Worm (Caenorhabditis elegans) whole organism, L1 larva: Measurements from ENCODE around the gene Y34B4A.4.
A peak's percentile ranks its signal among the peaks of the same experiment; 100 is the strongest.

Experiments
- C04F5.9 ChIP-seq: sonication (generic microtip); optimal IDR thresholded peaks from 2 replicates; lab custom pipeline; 2016; ENCODE audit warnings: missing genetic modification characterization, missing compliant biosample characterization
- C34B4.2 ChIP-seq: sonication (generic microtip); optimal IDR thresholded peaks from 2 replicates; lab custom pipeline; 2017; ENCODE audit warnings: mild to moderate bottlenecking, missing genetic modification characterization, missing compliant biosample characterization
- F16B12.6 ChIP-seq: fragments of 150-350 bp; optimal IDR thresholded peaks from 2 replicates; lab custom pipeline; 2014; ENCODE audit warnings: missing biosample characterization, missing genetic modification characterization
- Y116A8C.19 ChIP-seq: sonication (generic microtip); optimal IDR thresholded peaks from 2 replicates; lab custom pipeline; 2016; ENCODE audit warnings: missing compliant biosample characterization, missing genetic modification characterization, borderline replicate concordance
- blmp-1 ChIP-seq: fragments of 150-350 bp; optimal IDR thresholded peaks from 2 replicates; lab custom pipeline; 2014; ENCODE audit warnings: missing biosample characterization, missing genetic modification characterization
- ceh-8 ChIP-seq: fragments of 200-800 bp; sonication (Bioruptor generic); optimal IDR thresholded peaks from 2 replicates; lab custom pipeline; 2018; ENCODE audit warnings: mild to moderate bottlenecking, missing genetic modification characterization, moderate library complexity, missing compliant biosample characterization
- ceh-82 ChIP-seq, 3 experiments: fragments of 150-350 bp in 1 of 3; sonication (generic microtip) in 2 of 3; optimal IDR thresholded peaks; 2 replicates each; lab custom pipeline; 2014 to 2017; ENCODE audit warnings: missing biosample characterization in 3 of 3, missing genetic modification characterization in 3 of 3
- ceh-88 ChIP-seq: fragments of 200-800 bp; sonication (Bioruptor generic); IDR thresholded peaks from 2 replicates; pipeline ENCODE4 v1.3.6; 2022; ENCODE audit warnings: missing genetic modification characterization, missing compliant biosample characterization
- ceh-90 ChIP-seq: sonication (generic microtip); optimal IDR thresholded peaks from 2 replicates; lab custom pipeline; 2016; ENCODE audit warnings: missing genetic modification characterization, missing compliant biosample characterization
- ces-1 ChIP-seq: fragments of 150-350 bp; optimal IDR thresholded peaks from 2 replicates; lab custom pipeline; 2014; ENCODE audit warnings: missing biosample characterization, missing genetic modification reagents, missing genetic modification characterization
- dsc-1 ChIP-seq: sonication (generic microtip); optimal IDR thresholded peaks from 2 replicates; lab custom pipeline; 2016; ENCODE audit warnings: mild to moderate bottlenecking, missing genetic modification characterization, missing compliant biosample characterization
- efl-1 ChIP-seq, 4 experiments: fragments of 150-350 bp; optimal IDR thresholded peaks in 3 of 4; peaks in 1 of 4; 1 replicate in 1 of 4; 2 replicates in 3 of 4; lab custom pipeline; 2014; ENCODE audit warnings: missing biosample characterization in 2 of 4, missing genetic modification characterization in 2 of 4, missing genetic modification reagents in 2 of 4
- egl-27 ChIP-seq, 2 experiments: fragments of 150-350 bp in 1 of 2; sonication (generic microtip); optimal IDR thresholded peaks; 3 replicates each; lab custom pipeline; 2017 to 2018; ENCODE audit warnings: missing biosample characterization in 2 of 2, missing genetic modification characterization in 2 of 2, missing genetic modification reagents in 2 of 2
- elt-3 ChIP-seq, 6 experiments: fragments of 150-350 bp in 1 of 6; sonication (generic microtip); optimal IDR thresholded peaks; 2 replicates each; lab custom pipeline; 2017 to 2018; ENCODE audit warnings: missing biosample characterization in 6 of 6, missing genetic modification characterization in 6 of 6, inconsistent platforms in 1 of 6
- fkh-10 ChIP-seq: sonication (generic microtip); optimal IDR thresholded peaks from 2 replicates; lab custom pipeline; 2017; ENCODE audit warnings: missing biosample characterization, missing genetic modification reagents, missing genetic modification characterization
- fkh-4 ChIP-seq: sonication (generic microtip); optimal IDR thresholded peaks from 2 replicates; lab custom pipeline; 2016; ENCODE audit warnings: missing compliant biosample characterization, missing genetic modification characterization, borderline replicate concordance
- fkh-8 ChIP-seq: sonication (generic microtip); optimal IDR thresholded peaks from 2 replicates; lab custom pipeline; 2016; ENCODE audit warnings: mild to moderate bottlenecking, missing genetic modification characterization, missing compliant biosample characterization
- fos-1 ChIP-seq: fragments of 150-350 bp; optimal IDR thresholded peaks from 2 replicates; lab custom pipeline; 2014; ENCODE audit warnings: missing biosample characterization, missing genetic modification characterization
- hlh-17 ChIP-seq: fragments of 200-800 bp; sonication (Bioruptor generic); optimal IDR thresholded peaks from 2 replicates; lab custom pipeline; 2018; ENCODE audit warnings: missing genetic modification characterization, mild to moderate bottlenecking, missing compliant biosample characterization, moderate library complexity, borderline replicate concordance
- irx-1 ChIP-seq: sonication (generic microtip); optimal IDR thresholded peaks from 2 replicates; lab custom pipeline; 2016; ENCODE audit warnings: missing genetic modification characterization, missing compliant biosample characterization
- isw-1 ChIP-seq: fragments of 200-800 bp; sonication (Bioruptor generic); IDR thresholded peaks from 2 replicates; pipeline ENCODE4 v1.3.6; 2022; ENCODE audit warnings: missing genetic modification characterization, missing compliant biosample characterization
- lin-13 ChIP-seq: fragments of 150-350 bp; optimal IDR thresholded peaks from 2 replicates; lab custom pipeline; 2014; ENCODE audit warnings: missing biosample characterization, missing genetic modification reagents, missing genetic modification characterization
- lin-35 ChIP-seq, 2 experiments: fragments of 150-350 bp; optimal IDR thresholded peaks; 2 replicates each; lab custom pipeline; 2014; ENCODE audit warnings: missing biosample characterization in 2 of 2, missing genetic modification characterization in 2 of 2, missing genetic modification reagents in 2 of 2
- lin-39 ChIP-seq: fragments of 150-350 bp; optimal IDR thresholded peaks from 2 replicates; lab custom pipeline; 2014; ENCODE audit warnings: missing biosample characterization, missing genetic modification reagents, missing genetic modification characterization
- lir-3 ChIP-seq: sonication (generic microtip); optimal IDR thresholded peaks from 2 replicates; lab custom pipeline; 2016; ENCODE audit warnings: mild to moderate bottlenecking, missing genetic modification characterization, moderate library complexity, missing compliant biosample characterization; ENCODE audit not compliant: poor library complexity
- mef-2 ChIP-seq: fragments of 150-350 bp; optimal IDR thresholded peaks from 2 replicates; lab custom pipeline; 2014; ENCODE audit warnings: missing biosample characterization, missing genetic modification characterization
- mep-1 ChIP-seq: fragments of 150-350 bp; optimal IDR thresholded peaks from 2 replicates; lab custom pipeline; 2014; ENCODE audit warnings: missing biosample characterization, missing genetic modification characterization
- nhr-11 ChIP-seq: fragments of 150-350 bp; optimal IDR thresholded peaks from 2 replicates; lab custom pipeline; 2014; ENCODE audit warnings: missing biosample characterization, missing genetic modification characterization
- nhr-19 ChIP-seq: fragments of 200-800 bp; sonication (Bioruptor generic); conservative IDR thresholded peaks from 2 replicates; pipeline ENCODE4 v1.3.6; 2022; ENCODE audit warnings: missing genetic modification characterization, missing compliant biosample characterization
- nhr-28 ChIP-seq: fragments of 150-350 bp; optimal IDR thresholded peaks from 2 replicates; lab custom pipeline; 2014; ENCODE audit warnings: missing biosample characterization, missing genetic modification characterization
- nhr-71 ChIP-seq: sonication (generic microtip); optimal IDR thresholded peaks from 2 replicates; lab custom pipeline; 2016; ENCODE audit warnings: mild to moderate bottlenecking, missing genetic modification characterization, moderate library complexity, missing compliant biosample characterization
- nhr-84 ChIP-seq: sonication (generic microtip); optimal IDR thresholded peaks from 2 replicates; lab custom pipeline; 2017; ENCODE audit warnings: missing biosample characterization, missing genetic modification characterization
- nhr-85 ChIP-seq: sonication (generic microtip); peaks from one replicate; lab custom pipeline; 2016; ENCODE audit warnings: missing genetic modification characterization, inconsistent platforms, missing compliant biosample characterization
- pag-3 ChIP-seq: sonication (generic microtip); optimal IDR thresholded peaks from 2 replicates; lab custom pipeline; 2017; ENCODE audit warnings: missing genetic modification characterization, mild to moderate bottlenecking, missing compliant biosample characterization, antibody characterized with exemption, borderline replicate concordance; ENCODE audit not compliant: insufficient read depth
- pax-3 ChIP-seq: fragments of 200-800 bp; sonication (Bioruptor generic); optimal IDR thresholded peaks from 2 replicates; lab custom pipeline; 2018; ENCODE audit warnings: mild to moderate bottlenecking, missing genetic modification characterization, moderate library complexity, missing compliant biosample characterization
- pqm-1 ChIP-seq: sonication (generic microtip); optimal IDR thresholded peaks from 3 replicates; lab custom pipeline; 2017; ENCODE audit warnings: missing biosample characterization, missing genetic modification characterization
- rnt-1 ChIP-seq: sonication (generic microtip); optimal IDR thresholded peaks from 2 replicates; lab custom pipeline; 2016; ENCODE audit warnings: mild to moderate bottlenecking, missing genetic modification characterization, moderate library complexity, missing compliant biosample characterization
- skn-1 ChIP-seq: fragments of 150-350 bp; optimal IDR thresholded peaks from 2 replicates; lab custom pipeline; 2014; ENCODE audit warnings: missing biosample characterization, missing genetic modification characterization
- snu-23 ChIP-seq: sonication (generic microtip); optimal IDR thresholded peaks from 2 replicates; lab custom pipeline; 2016; ENCODE audit warnings: missing genetic modification characterization, missing compliant biosample characterization
- sox-4 ChIP-seq: sonication (generic microtip); optimal IDR thresholded peaks from 2 replicates; lab custom pipeline; 2016; ENCODE audit warnings: missing genetic modification characterization, missing compliant biosample characterization
- sptf-1 ChIP-seq: fragments of 150-350 bp; optimal IDR thresholded peaks from 2 replicates; lab custom pipeline; 2014; ENCODE audit warnings: missing biosample characterization, missing genetic modification characterization
- swsn-7 ChIP-seq: sonication (generic microtip); optimal IDR thresholded peaks from 2 replicates; lab custom pipeline; 2016; ENCODE audit warnings: missing genetic modification characterization, missing compliant biosample characterization
- unc-98 ChIP-seq: fragments of 200-800 bp; sonication (Bioruptor generic); IDR thresholded peaks from 2 replicates; pipeline ENCODE4 v1.3.6; 2022; ENCODE audit warnings: missing genetic modification characterization, missing compliant biosample characterization
- vab-15 ChIP-seq: sonication (generic microtip); optimal IDR thresholded peaks from 2 replicates; lab custom pipeline; 2017; ENCODE audit warnings: missing genotype, mild to moderate bottlenecking, missing genetic modification characterization, missing compliant biosample characterization
- xbp-1 ChIP-seq: sonication (generic microtip); optimal IDR thresholded peaks from 2 replicates; lab custom pipeline; 2016; ENCODE audit warnings: missing genetic modification characterization, missing compliant biosample characterization
- zip-4 ChIP-seq: fragments of 200-800 bp; sonication (Bioruptor generic); optimal IDR thresholded peaks from 2 replicates; lab custom pipeline; 2018; ENCODE audit warnings: mild to moderate bottlenecking, missing genetic modification characterization, moderate library complexity, missing compliant biosample characterization
- ztf-11 ChIP-seq, 2 experiments: sonication (generic microtip); optimal IDR thresholded peaks; 2 replicates each; lab custom pipeline; 2016 to 2017; ENCODE audit warnings: missing genetic modification characterization in 2 of 2, missing biosample characterization in 1 of 2, missing compliant biosample characterization in 1 of 2
- ztf-4 ChIP-seq: fragments of 150-350 bp; optimal IDR thresholded peaks from 2 replicates; lab custom pipeline; 2014; ENCODE audit warnings: missing biosample characterization, missing genetic modification characterization

Y34B4A.4 gene

ce11 chrX:5243382-5243979, 20.6 kb upstream of the Y34B4A.4 start, which contains the start of gene mtm-5:
TSS of gene mtm-5 (minus strand) at chrX:5243408.
- TF ChIP-seq mep-1 (peak; percentile 26), fkh-4 (peak; percentile 49), blmp-1 (tag; lab: Kevin White, UChicago) (peak; percentile 83), F16B12.6 (tag; lab: Kevin White, UChicago) (no peak), dsc-1 (tag; lab: Kevin White, UChicago) (peak; percentile 90), sptf-1 (tag; lab: Kevin White, UChicago) (no peak), efl-1 (optimal IDR thresholded peaks at IDR 0.05; lab: Kevin White, UChicago) (no peak), efl-1 (GFP tag; optimal IDR thresholded peaks at IDR 0.05 in 1 of 2; lab: Kevin White, UChicago) (peak in 1 of 2 experiments; percentile 86), Y116A8C.19 (no peak), sox-4 (no peak), pag-3 (tag; lab: Kevin White, UChicago) (no peak), ceh-82 (tag; optimal IDR thresholded peaks at IDR 0.05; lab: Kevin White, UChicago) (peak in 1 of 3 experiments; percentile 7), nhr-11 (tag; lab: Kevin White, UChicago) (no peak)

ce11 chrX:5244041-5244440, 20.1 kb upstream of the Y34B4A.4 start, which contains the start of gene Y34B4A.7:
TSS of gene Y34B4A.7 (plus strand) at chrX:5244337.
- TF ChIP-seq ceh-90: no peak
- TF ChIP-seq ceh-8 (GFP tag; lab: Kevin White, UChicago): peak; percentile 42
- no peak for TF ChIP-seq Y116A8C.19
- TF ChIP-seq nhr-11 (tag; lab: Kevin White, UChicago): peak; percentile 16
- peak; percentile 51 for TF ChIP-seq lin-13 (GFP tag; lab: Kevin White, UChicago)
- TF ChIP-seq skn-1 (tag; lab: Kevin White, UChicago): peak; percentile 43
- peak in 1 of 2 experiments; percentile 53 for TF ChIP-seq ztf-11 (tag; optimal IDR thresholded peaks at IDR 0.05; lab: Kevin White, UChicago)
- no peak for TF ChIP-seq C04F5.9 (tag; lab: Kevin White, UChicago)
- peak; percentile 80 for TF ChIP-seq snu-23 (GFP tag; lab: Kevin White, UChicago)
- no peak for TF ChIP-seq pqm-1 (tag; lab: Kevin White, UChicago)
- TF ChIP-seq unc-98: no peak
- TF ChIP-seq lin-35 (GFP tag; optimal IDR thresholded peaks at IDR 0.05; lab: Kevin White, UChicago): peak; percentile 66 to 71
- no peak for TF ChIP-seq fos-1 (tag; lab: Kevin White, UChicago)
- no peak for TF ChIP-seq mef-2 (tag; lab: Kevin White, UChicago)
- peak; percentile 59 for TF ChIP-seq irx-1 (tag; lab: Kevin White, UChicago)
- no peak for TF ChIP-seq ces-1 (GFP tag; lab: Kevin White, UChicago)
- peak; percentile 82 for TF ChIP-seq nhr-71 (tag; lab: Kevin White, UChicago)
- TF ChIP-seq fkh-8 (tag; lab: Kevin White, UChicago): peak; percentile 41
- TF ChIP-seq swsn-7 (tag; lab: Kevin White, UChicago): peak; percentile 81
- no peak for TF ChIP-seq egl-27 (tag; optimal IDR thresholded peaks at IDR 0.05; lab: Kevin White, UChicago)
- no peak for TF ChIP-seq nhr-28 (tag; lab: Kevin White, UChicago)
- TF ChIP-seq vab-15 (tag; lab: Kevin White, UChicago): no peak
- no peak for TF ChIP-seq pax-3 (tag; lab: Kevin White, UChicago)
- TF ChIP-seq dsc-1 (tag; lab: Kevin White, UChicago): peak; percentile 11
- TF ChIP-seq C34B4.2 (tag; lab: Kevin White, UChicago): no peak
- TF ChIP-seq elt-3 (tag; optimal IDR thresholded peaks at IDR 0.05; lab: Kevin White, UChicago): peak in 1 of 6 experiments; percentile 79
- TF ChIP-seq lin-39 (tag; lab: Kevin White, UChicago): peak; percentile 13
- TF ChIP-seq sptf-1 (tag; lab: Kevin White, UChicago): no peak
- peak; percentile 32 for TF ChIP-seq F16B12.6 (tag; lab: Kevin White, UChicago)
- peak; percentile 24 for TF ChIP-seq ztf-4 (tag; lab: Kevin White, UChicago)
- no peak for TF ChIP-seq lir-3 (tag; lab: Kevin White, UChicago)
- peak; percentile 83 for TF ChIP-seq mep-1
- no peak for TF ChIP-seq zip-4 (GFP tag; lab: Kevin White, UChicago)
- peak; percentile 90 for TF ChIP-seq blmp-1 (tag; lab: Kevin White, UChicago)
- TF ChIP-seq ceh-88: no peak
- peak; percentile 86 for TF ChIP-seq xbp-1 (tag; lab: Kevin White, UChicago)
- TF ChIP-seq fkh-10 (GFP tag; lab: Kevin White, UChicago): no peak
- TF ChIP-seq nhr-85 (tag; lab: Kevin White, UChicago): peak; percentile 89
- TF ChIP-seq isw-1 (GFP tag; lab: Robert Waterston, UW): no peak
- peak; percentile 75 for TF ChIP-seq nhr-19 (GFP tag; lab: Robert Waterston, UW)
- peak; percentile 72 for TF ChIP-seq rnt-1 (tag; lab: Kevin White, UChicago)
- TF ChIP-seq nhr-84 (tag; lab: Kevin White, UChicago): no peak
- peak; percentile 40 to 51 for TF ChIP-seq efl-1 (optimal IDR thresholded peaks at IDR 0.05; lab: Kevin White, UChicago)
- TF ChIP-seq efl-1 (GFP tag; optimal IDR thresholded peaks at IDR 0.05 in 1 of 2; lab: Kevin White, UChicago): peak; percentile 45 to 95
- TF ChIP-seq hlh-17: no peak
